Fruit fly (Drosophila melanogaster): ENCODE data around the gene lost.
A peak's percentile ranks its signal among the peaks of the same experiment; 100 is the strongest.

Gene lost

DNA sequence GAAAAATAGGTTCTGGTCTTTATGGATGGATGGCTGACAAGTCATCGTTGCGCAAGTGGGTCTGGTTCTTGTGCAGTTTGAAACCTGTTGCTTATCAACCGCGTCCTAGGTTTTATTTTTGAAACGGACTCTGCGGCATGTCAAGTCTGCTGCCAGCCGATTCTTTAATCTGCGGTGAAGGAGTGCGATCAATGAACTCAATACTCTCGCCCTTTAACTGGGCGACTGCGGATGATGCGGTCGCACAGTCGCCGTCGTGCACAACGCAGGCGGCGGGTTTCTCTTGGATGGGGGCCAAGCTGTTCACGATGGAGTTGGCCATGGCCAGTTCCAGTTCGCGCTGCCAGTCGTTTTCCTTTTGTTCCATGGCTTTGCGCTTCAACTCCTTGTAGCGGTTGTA is 4.4 kb downstream of the lost start (continued):
- TF ChIP-seq esg (GFP tag; conservative IDR thresholded peaks at IDR 0.05) (no peak), tll (GFP tag; optimal IDR thresholded peaks at IDR 0.05) (no peak)

DNA sequence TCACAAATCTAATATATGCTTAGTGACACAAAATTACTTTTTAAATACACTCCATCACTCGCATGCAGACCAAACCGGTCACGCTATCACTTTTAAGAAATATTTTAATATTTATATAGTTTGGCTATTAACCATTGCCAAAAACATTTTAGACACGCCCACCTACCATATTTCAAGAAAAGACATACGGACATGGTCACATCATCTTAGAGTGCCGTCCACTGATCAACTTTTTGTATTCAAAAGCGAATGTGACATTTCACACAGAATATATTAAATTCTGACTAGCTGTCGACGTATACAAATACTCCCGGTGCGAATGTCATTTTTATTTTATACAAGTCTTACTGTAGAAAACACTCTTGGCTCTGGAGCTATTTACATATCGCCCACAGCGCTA is 13.3 kb downstream of the lost start, which contains the start of gene CG31528:
Gene CG31528 (plus strand): TSS at position 301 of the 400 bp plus-strand sequence.
- no peak for TF ChIP-seq insv (GFP tag; optimal IDR thresholded peaks at IDR 0.05)
- TF ChIP-seq chinmo (GFP tag; IDR thresholded peaks at IDR 0.05; ENCODE audit: partially characterized antibody): no peak
- TF ChIP-seq dpn (GFP tag; optimal IDR thresholded peaks at IDR 0.05): no peak
- TF ChIP-seq phol (tag; optimal IDR thresholded peaks at IDR 0.05): no peak
- no peak for TF ChIP-seq CG1647 (GFP tag; optimal IDR thresholded peaks at IDR 0.05)
- no peak for TF ChIP-seq Bteb2 (GFP tag; optimal IDR thresholded peaks at IDR 0.05)
- TF ChIP-seq CG15514 (GFP tag; optimal IDR thresholded peaks at IDR 0.05): no peak

DNA sequence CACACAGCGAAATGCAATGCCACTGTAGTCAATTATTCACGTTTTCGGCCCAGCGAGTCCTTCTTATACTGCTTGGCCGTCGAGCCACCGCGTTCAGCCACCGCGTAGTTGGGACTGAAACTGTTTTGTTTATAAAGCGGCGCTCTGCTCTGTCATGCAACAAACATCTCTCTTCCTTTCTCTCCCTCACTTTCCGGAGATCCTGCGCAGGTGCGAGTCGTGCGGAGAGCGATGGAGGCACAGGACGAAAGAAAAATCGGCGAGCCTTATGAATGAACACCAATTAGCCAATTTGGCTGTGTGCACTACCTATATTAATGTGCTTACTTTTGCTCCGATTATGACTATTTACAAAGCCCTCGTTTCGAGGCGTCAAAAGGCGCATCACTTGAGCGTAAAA is 16.6 kb downstream of the lost start, which contains the start of gene CG32944:
Gene CG32944 (minus strand): TSS at position 97 of the 400 bp plus-strand sequence.
- TF ChIP-seq ewg (GFP tag; optimal IDR thresholded peaks at IDR 0.05) (peak; percentile 93), cato (GFP tag; optimal IDR thresholded peaks at IDR 0.05; ENCODE audit: borderline replicate concordance) (no peak), CG5953 (GFP tag; IDR thresholded peaks at IDR 0.05) (0 out of 2 replicates have a peak, but pooled peaks have one; percentile 9), CG5180 (GFP tag; optimal IDR thresholded peaks at IDR 0.05) (peak; percentile 13), yki (optimal IDR thresholded peaks at IDR 0.05) (no peak), luna (GFP tag; optimal IDR thresholded peaks at IDR 0.05) (no peak), Deaf1 (tag; optimal IDR thresholded peaks at IDR 0.05) (peak; percentile 27), cg (GFP tag; optimal IDR thresholded peaks at IDR 0.05) (peak; percentile 27), Atf-2 (GFP tag; optimal IDR thresholded peaks at IDR 0.05) (no peak), scrt (GFP tag; optimal IDR thresholded peaks at IDR 0.05) (peak; percentile 29), nau (GFP tag; optimal IDR thresholded peaks at IDR 0.05) (no peak), Med (GFP tag) (peak; percentile 69), chinmo (GFP tag; IDR thresholded peaks at IDR 0.05; ENCODE audit: partially characterized antibody) (0 out of 4 replicates have a peak, but pooled peaks have one; percentile 22), CG13894 (tag; optimal IDR thresholded peaks at IDR 0.05) (peak; percentile 45), knrl (GFP tag; IDR thresholded peaks at IDR 0.05; ENCODE audit: partially characterized antibody) (0 out of 3 replicates have a peak, but pooled peaks have one; percentile 16), Fer2 (tag; optimal IDR thresholded peaks at IDR 0.05) (no peak), Hand (GFP tag; optimal IDR thresholded peaks at IDR 0.05) (peak; percentile 10), CG1832 (GFP tag; optimal IDR thresholded peaks at IDR 0.05) (no peak), Trl (optimal IDR thresholded peaks at IDR 0.05) (peak; percentile 26 to 38), Trl (GFP tag; optimal IDR thresholded peaks at IDR 0.05) (no peak), CG17186 (GFP tag; optimal IDR thresholded peaks at IDR 0.05) (no peak), NC2β (GFP tag; optimal IDR thresholded peaks at IDR 0.05) (no peak)

- no peak for TF ChIP-seq Med (GFP tag)
- no peak for TF ChIP-seq ase (GFP tag; IDR thresholded peaks at IDR 0.05)
- no peak for TF ChIP-seq CG7786 (GFP tag; optimal IDR thresholded peaks at IDR 0.05)
- TF ChIP-seq Bgb (GFP tag; IDR thresholded peaks at IDR 0.05; ENCODE audit: partially characterized antibody): no peak
- TF ChIP-seq Meics (GFP tag; optimal IDR thresholded peaks at IDR 0.05): no peak
- TF ChIP-seq CG13424 (tag; optimal IDR thresholded peaks at IDR 0.05): no peak
- TF ChIP-seq pho (GFP tag; optimal IDR thresholded peaks at IDR 0.05): no peak
- TF ChIP-seq CG4707 (GFP tag; optimal IDR thresholded peaks at IDR 0.05): no peak
- no peak for TF ChIP-seq chif (GFP tag; optimal IDR thresholded peaks at IDR 0.05)
Observed at dm6 chr3R:4426730-4427129, 23.9 kb downstream of the lost start, which contains the start of gene CG31525. TSS of gene CG31525 (plus strand) at chr3R:4427030.

Data from whole organism, embryonic.